Worm (Caenorhabditis elegans): ENCODE measurements around the gene col-170.

The col-170 gene

ce11 chrX:6292143-6292542, 39.4 kb upstream of the col-170 start (continued):
- TF ChIP-seq sox-2 (GFP tag; IDR thresholded peaks at IDR 0.05) (peak; percentile 89), eyg-1 (tag; optimal IDR thresholded peaks at IDR 0.05) (peak; percentile 93), T23F11.4 (GFP tag; optimal IDR thresholded peaks at IDR 0.05) (peak; percentile 89), ama-1 (optimal IDR thresholded peaks at IDR 0.05) (no peak), dve-1 (tag; optimal IDR thresholded peaks at IDR 0.05) (peak; percentile 84), ztf-16 (tag; optimal IDR thresholded peaks at IDR 0.05) (peak; percentile 92), madf-2 (tag; optimal IDR thresholded peaks at IDR 0.05) (peak; percentile 82), sox-4 (tag; optimal IDR thresholded peaks at IDR 0.05) (peak; percentile 89), elt-2 (tag; optimal IDR thresholded peaks at IDR 0.05) (peak; percentile 95), mec-3 (tag; optimal IDR thresholded peaks at IDR 0.05; ENCODE audit: borderline replicate concordance) (no peak), pqm-1 (tag; optimal IDR thresholded peaks at IDR 0.05) (no peak), hlh-13 (GFP tag; optimal IDR thresholded peaks at IDR 0.05) (peak; percentile 61), lim-6 (tag; optimal IDR thresholded peaks at IDR 0.05) (peak; percentile 81), ahr-1 (tag; optimal IDR thresholded peaks at IDR 0.05) (peak; percentile 84), fkh-10 (GFP tag; optimal IDR thresholded peaks at IDR 0.05) (no peak), ttx-3 (tag; optimal IDR thresholded peaks at IDR 0.05) (peak; percentile 91), tbx-7 (tag; optimal IDR thresholded peaks at IDR 0.05) (peak; percentile 27), K09A11.1 (tag; optimal IDR thresholded peaks at IDR 0.05; ENCODE audit: insufficient read depth) (peak; percentile 70), ceh-22 (tag; optimal IDR thresholded peaks at IDR 0.05) (no peak), ceh-18 (tag; optimal IDR thresholded peaks at IDR 0.05) (peak; percentile 71), hlh-30 (tag; optimal IDR thresholded peaks at IDR 0.05; ENCODE audit: insufficient read depth) (peak; percentile 8), pha-4 (tag; optimal IDR thresholded peaks at IDR 0.05) (no peak), ceh-45 (GFP tag; IDR thresholded peaks at IDR 0.05) (peak; percentile 91), K02D7.2 (tag; optimal IDR thresholded peaks at IDR 0.05) (peak; percentile 91), unc-55 (GFP tag; optimal IDR thresholded peaks at IDR 0.05) (no peak), ceh-31 (tag; optimal IDR thresholded peaks at IDR 0.05) (peak; percentile 80), hlh-6 (tag; optimal IDR thresholded peaks at IDR 0.05) (peak; percentile 93), elt-4 (tag; optimal IDR thresholded peaks at IDR 0.05) (no peak), ceh-19 (GFP tag; optimal IDR thresholded peaks at IDR 0.05) (peak; percentile 92), fax-1 (tag; optimal IDR thresholded peaks at IDR 0.05) (peak; percentile 88)

DNA sequence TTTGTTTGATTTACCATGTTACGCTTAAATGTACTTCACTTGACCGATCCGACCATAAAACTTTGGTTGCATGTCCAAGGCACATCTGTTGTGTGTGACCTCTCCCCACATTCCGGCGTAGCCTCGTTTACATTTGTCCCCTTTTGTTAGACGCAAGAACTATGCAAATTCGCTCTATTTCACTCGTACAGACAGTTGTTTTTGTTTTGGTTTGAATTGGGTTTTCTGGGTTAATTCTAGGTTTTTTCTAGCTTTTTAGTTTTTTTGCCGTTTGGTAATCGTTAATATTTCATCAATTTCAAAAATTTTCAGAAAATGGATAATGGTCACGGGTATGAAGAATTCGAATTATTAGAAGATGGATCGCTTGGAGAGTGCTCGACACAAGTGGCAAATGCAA, 38.7 kb upstream of the col-170 start, which contains the start of gene mom-1:
mom-1 (plus strand) TSS at position 301 of the 400 bp plus-strand sequence.
- TF ChIP-seq dmd-4 (tag; optimal IDR thresholded peaks at IDR 0.05; ENCODE audit: borderline replicate concordance) (no peak), nhr-11 (tag; optimal IDR thresholded peaks at IDR 0.05) (no peak), gmeb-2 (tag; optimal IDR thresholded peaks at IDR 0.05) (no peak), ceh-24 (tag; optimal IDR thresholded peaks at IDR 0.05) (no peak), pag-3 (tag; optimal IDR thresholded peaks at IDR 0.05; ENCODE audit: borderline replicate concordance) (no peak), ceh-18 (tag; optimal IDR thresholded peaks at IDR 0.05) (no peak), mec-3 (tag; optimal IDR thresholded peaks at IDR 0.05; ENCODE audit: borderline replicate concordance) (no peak), nhr-232 (tag; optimal IDR thresholded peaks at IDR 0.05) (no peak)

DNA sequence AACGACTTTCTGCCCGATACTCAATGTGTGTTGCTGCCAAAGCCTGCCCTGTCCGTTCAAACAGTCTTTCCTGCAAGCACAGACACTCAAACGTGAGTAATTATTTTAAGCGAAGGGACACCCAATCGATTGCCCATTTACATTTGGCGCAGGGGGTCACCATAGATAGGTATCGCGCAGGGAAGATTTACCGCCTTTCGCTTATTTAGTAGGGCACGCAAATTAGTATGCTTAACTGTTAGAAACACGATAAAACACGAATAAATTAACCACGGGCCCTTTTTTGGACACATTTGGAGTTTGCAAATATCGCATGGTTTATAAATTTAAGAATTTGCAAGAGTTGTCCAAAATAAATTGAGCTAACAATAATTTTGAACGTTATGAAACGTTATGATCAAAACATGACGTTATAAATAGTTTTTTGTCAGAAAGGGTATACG, 35.1 kb upstream of the col-170 start:
- TF ChIP-seq ceh-48 (tag; optimal IDR thresholded peaks at IDR 0.05) (peak; percentile 97), pax-1 (tag; optimal IDR thresholded peaks at IDR 0.05) (peak; percentile 93), lin-11 (tag; optimal IDR thresholded peaks at IDR 0.05) (peak; percentile 53), Y22D7AL.16 (tag; optimal IDR thresholded peaks at IDR 0.05) (no peak), gmeb-2 (tag; optimal IDR thresholded peaks at IDR 0.05) (peak; percentile 48), syd-9 (tag; optimal IDR thresholded peaks at IDR 0.05) (peak; percentile 70), dve-1 (tag; optimal IDR thresholded peaks at IDR 0.05) (peak; percentile 98), npax-4 (tag; optimal IDR thresholded peaks at IDR 0.05) (peak; percentile 30), unc-55 (GFP tag; optimal IDR thresholded peaks at IDR 0.05) (peak; percentile 27), hlh-30 (tag; optimal IDR thresholded peaks at IDR 0.05; ENCODE audit: insufficient read depth) (peak; percentile 78), hlh-13 (GFP tag; optimal IDR thresholded peaks at IDR 0.05) (peak; percentile 37), ahr-1 (tag; optimal IDR thresholded peaks at IDR 0.05) (peak; percentile 61), F13H6.1 (tag; optimal IDR thresholded peaks at IDR 0.05) (peak; percentile 73), rnt-1 (tag; optimal IDR thresholded peaks at IDR 0.05) (peak; percentile 96), fkh-10 (GFP tag; optimal IDR thresholded peaks at IDR 0.05) (peak; percentile 87), ztf-16 (tag; optimal IDR thresholded peaks at IDR 0.05) (peak; percentile 97), unc-86 (tag; optimal IDR thresholded peaks at IDR 0.05) (peak; percentile 89), zip-5 (tag; optimal IDR thresholded peaks at IDR 0.05) (no peak), ceh-34 (tag; optimal IDR thresholded peaks at IDR 0.05) (peak; percentile 93), ceh-18 (tag; optimal IDR thresholded peaks at IDR 0.05) (peak; percentile 100), pha-4 (tag; optimal IDR thresholded peaks at IDR 0.05) (no peak), K09A11.1 (tag; optimal IDR thresholded peaks at IDR 0.05; ENCODE audit: insufficient read depth) (peak; percentile 92), nfya-1 (tag; optimal IDR thresholded peaks at IDR 0.05) (peak; percentile 98), ceh-24 (tag; optimal IDR thresholded peaks at IDR 0.05) (no peak), pat-9 (tag; optimal IDR thresholded peaks at IDR 0.05) (peak; percentile 75)
